Worm (Caenorhabditis elegans) whole organism, L4 larva: ENCODE results near the gene R13A1.1.

ENCODE experiments used
- F10B5.3 ChIP-seq: sonication (generic microtip); optimal IDR thresholded peaks from 2 replicates; lab custom pipeline; 2016; ENCODE audit warnings: mild to moderate bottlenecking, missing genetic modification characterization, missing compliant biosample characterization
- F44E2.7 ChIP-seq: fragments of 200-800 bp; sonication (Bioruptor generic); IDR thresholded peaks from 2 replicates; pipeline ENCODE4 v2.1.2; 2022; ENCODE audit warnings: missing genetic modification characterization, missing compliant biosample characterization
- T20F7.1 ChIP-seq: fragments of 200-800 bp; sonication (Bioruptor generic); optimal IDR thresholded peaks from 2 replicates; lab custom pipeline; 2018; ENCODE audit warnings: mild to moderate bottlenecking, missing genetic modification characterization, missing compliant biosample characterization
- Y105C5A.15 ChIP-seq: fragments of 200-800 bp; sonication (Bioruptor generic); IDR thresholded peaks from 2 replicates; pipeline ENCODE4 v1.3.6; 2022; ENCODE audit warnings: missing genetic modification characterization, missing compliant biosample characterization
- attf-4 ChIP-seq: sonication (generic microtip); optimal IDR thresholded peaks from 3 replicates; lab custom pipeline; 2017; ENCODE audit warnings: missing biosample characterization, missing genetic modification characterization
- ceh-28 ChIP-seq: fragments of 150-350 bp; optimal IDR thresholded peaks from 2 replicates; lab custom pipeline; 2014; ENCODE audit warnings: missing biosample characterization, missing genetic modification reagents, missing genetic modification characterization
- daf-16 ChIP-seq, 3 experiments: sonication (generic microtip); optimal IDR thresholded peaks; 2 replicates each; lab custom pipeline; 2016 to 2017; ENCODE audit warnings: missing genetic modification characterization in 3 of 3, missing genetic modification reagents in 3 of 3, mild to moderate bottlenecking in 2 of 3, missing compliant biosample characterization in 2 of 3, missing biosample characterization in 1 of 3, moderate library complexity in 1 of 3
- dmd-6 ChIP-seq: fragments of 200-800 bp; sonication (Bioruptor generic); IDR thresholded peaks from 2 replicates; pipeline ENCODE4 v1.3.6; 2022; ENCODE audit warnings: missing genetic modification reagents, missing genetic modification characterization, missing compliant biosample characterization
- dmd-8 ChIP-seq: fragments of 200-800 bp; sonication (Bioruptor generic); IDR thresholded peaks from 2 replicates; pipeline ENCODE4 v1.3.6; 2022; ENCODE audit warnings: missing genetic modification characterization, missing compliant biosample characterization
- dpl-1 ChIP-seq: fragments of 150-350 bp; optimal IDR thresholded peaks from 2 replicates; lab custom pipeline; 2014; ENCODE audit warnings: missing biosample characterization, missing genetic modification reagents, missing genetic modification characterization
- egl-43 ChIP-seq: fragments of 200-800 bp; sonication (Bioruptor generic); IDR thresholded peaks from 2 replicates; pipeline ENCODE4 v1.3.6; 2022; ENCODE audit warnings: missing genetic modification reagents, missing genetic modification characterization, missing compliant biosample characterization
- fkh-10 ChIP-seq: fragments of 150-350 bp; optimal IDR thresholded peaks from 2 replicates; lab custom pipeline; 2014; ENCODE audit warnings: missing biosample characterization, missing genetic modification reagents, missing genetic modification characterization
- hif-1 ChIP-seq, 2 experiments: sonication (generic microtip); optimal IDR thresholded peaks; 2 replicates each; lab custom pipeline; 2016 to 2017; ENCODE audit warnings: missing compliant biosample characterization in 2 of 2, missing genetic modification characterization in 2 of 2, missing genetic modification reagents in 2 of 2, missing genotype in 2 of 2, mild to moderate bottlenecking in 1 of 2
- hmg-1.1 ChIP-seq: fragments of 200-800 bp; sonication (Bioruptor generic); IDR thresholded peaks from 2 replicates; pipeline ENCODE4 v1.3.6; 2022; ENCODE audit warnings: missing genetic modification reagents, missing genetic modification characterization, missing compliant biosample characterization
- lim-7 ChIP-seq: fragments of 200-800 bp; sonication (Bioruptor generic); IDR thresholded peaks from 2 replicates; pipeline ENCODE4 v1.3.6; 2022; ENCODE audit warnings: missing genetic modification characterization, missing compliant biosample characterization
- lin-1 ChIP-seq: fragments of 200-800 bp; sonication (Bioruptor generic); IDR thresholded peaks from 2 replicates; pipeline ENCODE4 v1.3.6; 2022; ENCODE audit warnings: missing genetic modification reagents, missing genetic modification characterization, missing compliant biosample characterization
- lin-13 ChIP-seq: fragments of 150-350 bp; optimal IDR thresholded peaks from 2 replicates; lab custom pipeline; 2014; ENCODE audit warnings: missing biosample characterization, missing genetic modification reagents, missing genetic modification characterization
- lin-29 ChIP-seq: fragments of 200-800 bp; sonication (Bioruptor generic); IDR thresholded peaks from 2 replicates; pipeline ENCODE4 v1.3.6; 2022; ENCODE audit warnings: missing genetic modification reagents, missing genetic modification characterization, missing compliant biosample characterization
- lin-38 ChIP-seq: fragments of 200-800 bp; sonication (Bioruptor generic); IDR thresholded peaks from 2 replicates; pipeline ENCODE4 v1.3.6; 2022; ENCODE audit warnings: missing genetic modification reagents, missing genetic modification characterization, missing compliant biosample characterization
- lsy-2 ChIP-seq, 2 experiments: fragments of 150-350 bp in 1 of 2; sonication (generic microtip) in 1 of 2; optimal IDR thresholded peaks; 2 replicates each; lab custom pipeline; 2014 to 2017; ENCODE audit warnings: missing biosample characterization in 2 of 2, missing genetic modification characterization in 2 of 2
- mep-1 ChIP-seq: fragments of 150-350 bp; sonication (generic microtip); optimal IDR thresholded peaks from 3 replicates; lab custom pipeline; 2014; ENCODE audit warnings: missing biosample characterization, missing genetic modification characterization
- mes-2 ChIP-seq: sonication (generic microtip); optimal IDR thresholded peaks from 2 replicates; lab custom pipeline; 2016; ENCODE audit warnings: missing genotype, mild to moderate bottlenecking, missing genetic modification characterization, missing compliant biosample characterization; ENCODE audit not compliant: poor library complexity, severe bottlenecking
- nhr-102 ChIP-seq: sonication (generic microtip); optimal IDR thresholded peaks from 2 replicates; lab custom pipeline; 2016; ENCODE audit warnings: mild to moderate bottlenecking, missing genetic modification characterization, moderate library complexity, missing compliant biosample characterization
- nhr-111 ChIP-seq: fragments of 200-800 bp; sonication (Bioruptor generic); optimal IDR thresholded peaks from 2 replicates; lab custom pipeline; 2018; ENCODE audit warnings: mild to moderate bottlenecking, missing genetic modification characterization, missing compliant biosample characterization
- nhr-25 ChIP-seq: sonication (generic microtip); optimal IDR thresholded peaks from 2 replicates; lab custom pipeline; 2017; ENCODE audit warnings: missing genetic modification characterization, mild to moderate bottlenecking, missing compliant biosample characterization, antibody characterized with exemption, moderate library complexity, borderline replicate concordance; ENCODE audit not compliant: insufficient read depth
- nhr-28 ChIP-seq: fragments of 150-350 bp; optimal IDR thresholded peaks from 2 replicates; lab custom pipeline; 2014; ENCODE audit warnings: missing biosample characterization, missing genetic modification characterization
- nhr-41 ChIP-seq: fragments of 200-800 bp; sonication (Bioruptor generic); IDR thresholded peaks from 2 replicates; pipeline ENCODE4 v1.3.6; 2022; ENCODE audit warnings: missing genetic modification reagents, missing genetic modification characterization, missing compliant biosample characterization
- nhr-48 ChIP-seq: sonication (generic microtip); optimal IDR thresholded peaks from 2 replicates; lab custom pipeline; 2016; ENCODE audit warnings: mild to moderate bottlenecking, missing genetic modification characterization, missing compliant biosample characterization
- nhr-6 ChIP-seq: fragments of 150-350 bp; optimal IDR thresholded peaks from 2 replicates; lab custom pipeline; 2014; ENCODE audit warnings: missing biosample characterization, missing genetic modification characterization
- pha-4 ChIP-seq, 2 experiments: fragments of 150-350 bp in 1 of 2; fragments of 200-800 bp in 1 of 2; sonication (Bioruptor generic) in 1 of 2; IDR thresholded peaks in 1 of 2; optimal IDR thresholded peaks in 1 of 2; 2 replicates each; pipeline versions ENCODE4 v1.3.6 to Lab custom; 2014 to 2022; ENCODE audit warnings: missing genetic modification characterization in 2 of 2, missing genetic modification reagents in 2 of 2, missing biosample characterization in 1 of 2, missing compliant biosample characterization in 1 of 2
- php-3 ChIP-seq: fragments of 200-800 bp; sonication (Bioruptor generic); IDR thresholded peaks from 2 replicates; pipeline ENCODE4 v1.3.6; 2022; ENCODE audit warnings: missing genetic modification reagents, missing genetic modification characterization, missing compliant biosample characterization
- pqm-1 ChIP-seq: sonication (generic microtip); optimal IDR thresholded peaks from 2 replicates; lab custom pipeline; 2017; ENCODE audit warnings: missing biosample characterization, missing genetic modification characterization
- saeg-2 ChIP-seq: fragments of 200-800 bp; sonication (Bioruptor generic); IDR thresholded peaks from 2 replicates; pipeline ENCODE4 v1.3.6; 2022; ENCODE audit warnings: missing genetic modification reagents, missing genetic modification characterization, missing compliant biosample characterization
- set-16 ChIP-seq: fragments of 200-800 bp; sonication (Bioruptor generic); IDR thresholded peaks from 2 replicates; pipeline ENCODE4 v1.3.6; 2022; ENCODE audit warnings: missing genetic modification reagents, missing genetic modification characterization, missing compliant biosample characterization
- snpc-4 ChIP-seq: fragments of 150-350 bp; optimal IDR thresholded peaks from 2 replicates; lab custom pipeline; 2014; ENCODE audit warnings: missing biosample characterization, missing genetic modification characterization
- spr-3 ChIP-seq: fragments of 200-800 bp; sonication (Bioruptor generic); optimal IDR thresholded peaks from 2 replicates; lab custom pipeline; 2018; ENCODE audit warnings: mild to moderate bottlenecking, missing genetic modification characterization, missing compliant biosample characterization
- tag-97 ChIP-seq: fragments of 200-800 bp; sonication (Bioruptor generic); IDR thresholded peaks from 2 replicates; pipeline ENCODE4 v1.3.6; 2022; ENCODE audit warnings: missing genetic modification characterization, missing compliant biosample characterization
- tra-1 ChIP-seq: fragments of 200-800 bp; sonication (Bioruptor generic); IDR thresholded peaks from 2 replicates; pipeline ENCODE4 v1.3.6; 2022; ENCODE audit warnings: missing genetic modification reagents, missing genetic modification characterization, missing compliant biosample characterization
- unc-130 ChIP-seq: sonication (generic microtip); optimal IDR thresholded peaks from 2 replicates; lab custom pipeline; 2016; ENCODE audit warnings: missing genetic modification reagents, missing genetic modification characterization, missing compliant biosample characterization
- unc-39 ChIP-seq: sonication (generic microtip); optimal IDR thresholded peaks from 2 replicates; lab custom pipeline; 2017; ENCODE audit warnings: missing biosample characterization, missing genetic modification characterization
- zag-1 ChIP-seq: fragments of 150-350 bp; optimal IDR thresholded peaks from 2 replicates; lab custom pipeline; 2014; ENCODE audit warnings: missing biosample characterization, missing genetic modification characterization

The R13A1.1 gene

ce11 chrIV:7230198-7230597 is 10.4 kb downstream of the R13A1.1 start, which contains the start of gene cap-1 (continued):
- TF ChIP-seq nhr-48 (tag; lab: Kevin White, UChicago) (no peak), dmd-6 (GFP tag; lab: Robert Waterston, UW) (0 out of 2 replicates have a peak, but pooled peaks have one; percentile 29), snpc-4 (tag; lab: Kevin White, UChicago) (no peak), F44E2.7 (no peak), lin-29 (GFP tag; lab: Robert Waterston, UW) (no peak), lin-38 (GFP tag; lab: Robert Waterston, UW) (peak; percentile 96), fkh-10 (peak; percentile 17), nhr-25 (no peak), saeg-2 (GFP tag; lab: Robert Waterston, UW) (no peak), attf-4 (tag; lab: Kevin White, UChicago) (no peak), F10B5.3 (tag; lab: Kevin White, UChicago) (no peak), php-3 (GFP tag; lab: Robert Waterston, UW) (no peak), Y105C5A.15 (no peak), spr-3 (no peak), egl-43 (no peak), mep-1 (peak; percentile 88), dmd-8 (GFP tag; lab: Robert Waterston, UW) (no peak), set-16 (GFP tag; lab: Robert Waterston, UW) (no peak), lin-13 (GFP tag; lab: Kevin White, UChicago) (peak; percentile 67), zag-1 (tag; lab: Kevin White, UChicago) (no peak), lsy-2 (tag; optimal IDR thresholded peaks at IDR 0.05; lab: Kevin White, UChicago) (peak in 1 of 2 experiments; percentile 85), hmg-1.1 (GFP tag; lab: Robert Waterston, UW) (no peak), mes-2 (tag; lab: Kevin White, UChicago) (peak; percentile 96), tag-97 (GFP tag; lab: Robert Waterston, UW) (no peak), nhr-102 (tag; lab: Kevin White, UChicago) (no peak), dpl-1 (GFP tag; lab: Kevin White, UChicago) (peak; percentile 58), unc-39 (tag; lab: Kevin White, UChicago) (no peak), nhr-28 (peak; percentile 72), unc-130 (GFP tag; lab: Kevin White, UChicago) (peak; percentile 79), nhr-41 (GFP tag; lab: Robert Waterston, UW) (no peak), pqm-1 (tag; lab: Kevin White, UChicago) (peak; percentile 37), lim-7 (GFP tag; lab: Robert Waterston, UW) (no peak), daf-16 (GFP tag; optimal IDR thresholded peaks at IDR 0.05; lab: Kevin White, UChicago) (no peak), daf-16 (tag; optimal IDR thresholded peaks at IDR 0.05; lab: Kevin White, UChicago) (peak; percentile 42), nhr-111 (GFP tag; lab: Kevin White, UChicago) (no peak), T20F7.1 (GFP tag; lab: Kevin White, UChicago) (peak; percentile 47), nhr-6 (tag; lab: Kevin White, UChicago) (peak; percentile 71), hif-1 (tag; optimal IDR thresholded peaks at IDR 0.05; lab: Kevin White, UChicago) (peak in 1 of 2 experiments; percentile 60), lin-1 (GFP tag; lab: Robert Waterston, UW) (no peak), ceh-28 (tag; lab: Kevin White, UChicago) (peak; percentile 43), pha-4 (GFP tag; IDR thresholded peaks at IDR 0.05; lab: Robert Waterston, UW) (no peak), pha-4 (tag; optimal IDR thresholded peaks at IDR 0.05; lab: Kevin White, UChicago) (peak; percentile 94), tra-1 (GFP tag; lab: Robert Waterston, UW) (no peak)
